Fruit fly (Drosophila melanogaster) Kc167 (cell line): ENCODE measurements around the gene Arp10.

ENCODE experiments used
- Myc ChIP-seq: fragments of >200 bp; optimal IDR thresholded peaks from 2 replicates; lab custom pipeline; 2017; ENCODE audit warnings: missing external identifiers
- Sin3A ChIP-seq: fragments of >200 bp; optimal IDR thresholded peaks from 2 replicates; lab custom pipeline; 2018; ENCODE audit warnings: missing external identifiers
- h ChIP-seq: fragments of >200 bp; optimal IDR thresholded peaks from 3 replicates; lab custom pipeline; 2018; ENCODE audit warnings: missing external identifiers
- insv ChIP-seq: fragments of >200 bp; optimal IDR thresholded peaks from 3 replicates; lab custom pipeline; 2018; ENCODE audit warnings: missing external identifiers
- psq ChIP-seq: fragments of >200 bp; optimal IDR thresholded peaks from 2 replicates; lab custom pipeline; 2017; ENCODE audit warnings: missing external identifiers
- ttk ChIP-seq: sonication (Bioruptor generic); optimal IDR thresholded peaks from 2 replicates; lab custom pipeline; 2017; ENCODE audit warnings: missing external identifiers

Gene Arp10

dm6 chrX:19637434-19638327, 8.3 kb downstream of the Arp10 start:
- TF ChIP-seq insv, result no peak
- TF ChIP-seq Sin3A (lab: Kevin White, UChicago), result no peak
- no peak for TF ChIP-seq h (lab: Kevin White, UChicago)
- no peak for TF ChIP-seq ttk (lab: Kevin White, UChicago)
- TF ChIP-seq psq, result no peak
- no peak for TF ChIP-seq Myc (lab: Kevin White, UChicago)

- TF ChIP-seq Sin3A (lab: Kevin White, UChicago), result no peak
- TF ChIP-seq Myc (lab: Kevin White, UChicago), result no peak
- TF ChIP-seq ttk (lab: Kevin White, UChicago), result no peak
- TF ChIP-seq h (lab: Kevin White, UChicago), result no peak
- no peak for TF ChIP-seq psq
- no peak for TF ChIP-seq insv
Measured at dm6 chrX:19637002-19637420, 9.0 kb downstream of the Arp10 start.

- TF ChIP-seq Myc (lab: Kevin White, UChicago) (no peak), ttk (lab: Kevin White, UChicago) (no peak), h (lab: Kevin White, UChicago) (no peak), insv (no peak), Sin3A (lab: Kevin White, UChicago) (no peak)
Measured at dm6 chrX:19631365-19631832, 14.6 kb downstream of the Arp10 start.

dm6 chrX:19625405-19625804, 20.6 kb downstream of the Arp10 start, which contains the start of gene CG14212:
CG14212 (plus strand) TSS chrX:19625705.
- no peak for TF ChIP-seq h (lab: Kevin White, UChicago)
- TF ChIP-seq Myc (lab: Kevin White, UChicago), result no peak
- TF ChIP-seq Sin3A (lab: Kevin White, UChicago), result no peak
- no peak for TF ChIP-seq ttk (lab: Kevin White, UChicago)
- no peak for TF ChIP-seq psq
- no peak for TF ChIP-seq insv

- TF ChIP-seq h (lab: Kevin White, UChicago) (no peak), psq (no peak), insv (no peak), Sin3A (lab: Kevin White, UChicago) (no peak), ttk (lab: Kevin White, UChicago) (no peak), Myc (lab: Kevin White, UChicago) (no peak)
Measured at dm6 chrX:19622924-19623323, 23.1 kb downstream of the Arp10 start, which contains the start of the genes Naa20A and MKP-4. Naa20A (minus strand) TSS chrX:19623074. MKP-4 (plus strand) TSS chrX:19623114.

- no peak for TF ChIP-seq Myc (lab: Kevin White, UChicago)
- no peak for TF ChIP-seq ttk (lab: Kevin White, UChicago)
- TF ChIP-seq Sin3A (lab: Kevin White, UChicago), result no peak
- no peak for TF ChIP-seq insv
- no peak for TF ChIP-seq h (lab: Kevin White, UChicago)
- no peak for TF ChIP-seq psq
Measured at dm6 chrX:19621145-19621544, 24.8 kb downstream of the Arp10 start, which contains the start of gene CG14221. CG14221 (minus strand) TSS chrX:19621245.

dm6 chrX:19618183-19618740, 27.7 kb downstream of the Arp10 start, which contains the start of the genes Pstk and Tim9b:
Pstk (minus strand) TSS chrX:19618537.
Tim9b (minus strand) TSS chrX:19618537.
- TF ChIP-seq h (lab: Kevin White, UChicago) (no peak), Myc (lab: Kevin White, UChicago) (no peak)

dm6 chrX:19615990-19616663, 29.8 kb downstream of the Arp10 start, which contains the start of gene CG14210:
CG14210 (plus strand) TSS chrX:19616196.
- no peak for TF ChIP-seq Sin3A (lab: Kevin White, UChicago)
- no peak for TF ChIP-seq psq
- TF ChIP-seq h (lab: Kevin White, UChicago), result no peak
- no peak for TF ChIP-seq insv
- TF ChIP-seq Myc (lab: Kevin White, UChicago), result no peak

dm6 chrX:19613473-19613872, 32.5 kb downstream of the Arp10 start:
- TF ChIP-seq Myc (lab: Kevin White, UChicago) (no peak), Sin3A (lab: Kevin White, UChicago) (no peak), ttk (lab: Kevin White, UChicago) (no peak), h (lab: Kevin White, UChicago) (no peak), insv (no peak), psq (no peak)

dm6 chrX:19611226-19611625, 34.8 kb downstream of the Arp10 start, which contains the start of the genes Shawn and Tyler:
Shawn (plus strand) TSS chrX:19611526.
Tyler (plus strand) TSS chrX:19611526.
- TF ChIP-seq insv, result no peak
- no peak for TF ChIP-seq Sin3A (lab: Kevin White, UChicago)
- TF ChIP-seq psq, result no peak
- no peak for TF ChIP-seq ttk (lab: Kevin White, UChicago)
- no peak for TF ChIP-seq Myc (lab: Kevin White, UChicago)
- no peak for TF ChIP-seq h (lab: Kevin White, UChicago)

dm6 chrX:19608042-19608609, 37.9 kb downstream of the Arp10 start:
- TF ChIP-seq ttk (lab: Kevin White, UChicago) (no peak), psq (no peak), insv (no peak), Sin3A (lab: Kevin White, UChicago) (no peak), h (lab: Kevin White, UChicago) (no peak), Myc (lab: Kevin White, UChicago) (no peak)
